Worm (Caenorhabditis elegans) whole organism, late embryonic: ENCODE data around the gene K09F6.3.

Experiments
- C08G9.2 ChIP-seq: sonication (generic microtip); optimal IDR thresholded peaks from 2 replicates; lab custom pipeline; 2016; ENCODE audit warnings: mild to moderate bottlenecking, missing genetic modification characterization, moderate library complexity, missing compliant biosample characterization
- Y22D7AL.16 ChIP-seq: sonication (generic microtip); optimal IDR thresholded peaks from 2 replicates; lab custom pipeline; 2016; ENCODE audit warnings: missing genetic modification characterization, missing compliant biosample characterization
- fkh-10 ChIP-seq: fragments of 150-350 bp; optimal IDR thresholded peaks from 2 replicates; lab custom pipeline; 2014; ENCODE audit warnings: missing biosample characterization, missing genetic modification reagents, missing genetic modification characterization
- lin-11 ChIP-seq: fragments of 200-800 bp; sonication (Bioruptor generic); optimal IDR thresholded peaks from 2 replicates; lab custom pipeline; 2018; ENCODE audit warnings: mild to moderate bottlenecking, missing genetic modification characterization, missing compliant biosample characterization
- sox-2 ChIP-seq: fragments of 200-800 bp; sonication (Bioruptor generic); IDR thresholded peaks from 2 replicates; pipeline ENCODE4 v1.3.6; 2022; ENCODE audit warnings: missing genetic modification reagents, missing genetic modification characterization, missing compliant biosample characterization
- syd-9 ChIP-seq: sonication (generic microtip); optimal IDR thresholded peaks from 2 replicates; lab custom pipeline; 2016; ENCODE audit warnings: mild to moderate bottlenecking, missing genetic modification characterization, moderate library complexity, missing compliant biosample characterization
- tbx-2 ChIP-seq: sonication (generic microtip); optimal IDR thresholded peaks from 2 replicates; lab custom pipeline; 2016; ENCODE audit warnings: missing genetic modification characterization, missing compliant biosample characterization
- ttx-3 ChIP-seq: sonication (generic microtip); optimal IDR thresholded peaks from 2 replicates; lab custom pipeline; 2016; ENCODE audit warnings: missing genetic modification reagents, missing genetic modification characterization, missing compliant biosample characterization
- ztf-16 ChIP-seq: sonication (generic microtip); optimal IDR thresholded peaks from 2 replicates; lab custom pipeline; 2017; ENCODE audit warnings: missing genetic modification characterization, missing compliant biosample characterization

The K09F6.3 gene

DNA sequence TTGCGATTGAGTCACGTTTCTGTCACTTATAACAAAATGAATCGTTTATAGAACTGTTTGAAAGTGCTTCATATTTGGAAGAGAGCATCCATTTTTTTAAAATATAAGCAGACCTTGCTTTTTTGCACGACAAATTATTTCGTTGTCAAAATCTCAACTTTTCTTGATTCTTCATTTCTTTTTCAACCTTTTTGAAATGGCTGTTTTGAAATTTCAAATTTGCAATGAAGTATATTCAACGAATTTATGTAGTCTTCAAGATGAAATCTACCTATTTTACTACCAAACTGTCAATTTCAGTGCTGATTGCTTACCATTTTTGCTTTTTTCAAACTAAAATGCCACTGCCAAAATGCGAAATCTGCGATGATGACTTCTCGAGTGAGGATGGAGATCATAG is 51.8 kb downstream of the K09F6.3 start, which contains the start of gene B0281.3:
B0281.3 (plus strand) TSS at position 301 of the 400 bp plus-strand sequence.
- TF ChIP-seq ttx-3 (tag; lab: Kevin White, UChicago) (no peak), syd-9 (no peak), tbx-2 (tag; lab: Kevin White, UChicago) (no peak), fkh-10 (GFP tag; lab: Kevin White, UChicago) (no peak), ztf-16 (tag; lab: Kevin White, UChicago) (no peak), Y22D7AL.16 (tag; lab: Kevin White, UChicago) (no peak), sox-2 (GFP tag; lab: Robert Waterston, UW) (no peak), C08G9.2 (tag; lab: Kevin White, UChicago) (no peak), lin-11 (tag; lab: Kevin White, UChicago) (no peak)
